Worm (Caenorhabditis elegans) whole organism, L2 larva: ENCODE data around the gene gst-10.
"Not testable (repeated sequence)": the region's sequence is repeated elsewhere in the genome, so short reads cannot be mapped to it uniquely, and the experiment has no call there.

Source experiments
- C34F6.9 ChIP-seq: fragments of 150-350 bp; optimal IDR thresholded peaks from 2 replicates; lab custom pipeline; 2014; ENCODE audit warnings: missing biosample characterization, missing genetic modification characterization
- ZK546.5 ChIP-seq: sonication (generic microtip); optimal IDR thresholded peaks from 2 replicates; lab custom pipeline; 2017; ENCODE audit warnings: missing biosample characterization, missing genetic modification characterization
- aly-2 ChIP-seq: fragments of 150-350 bp; optimal IDR thresholded peaks from 2 replicates; lab custom pipeline; 2014; ENCODE audit warnings: missing biosample characterization, missing genetic modification characterization
- dmd-4 ChIP-seq: sonication (generic microtip); optimal IDR thresholded peaks from 2 replicates; lab custom pipeline; 2017; ENCODE audit warnings: missing biosample characterization, missing genetic modification characterization
- egl-27 ChIP-seq: sonication (generic microtip); optimal IDR thresholded peaks from 3 replicates; lab custom pipeline; 2017; ENCODE audit warnings: missing biosample characterization, missing genetic modification reagents, missing genetic modification characterization
- fos-1 ChIP-seq: fragments of 150-350 bp; optimal IDR thresholded peaks from 2 replicates; lab custom pipeline; 2014; ENCODE audit warnings: missing biosample characterization, missing genetic modification characterization
- lin-39 ChIP-seq: fragments of 150-350 bp; optimal IDR thresholded peaks from 2 replicates; lab custom pipeline; 2014; ENCODE audit warnings: missing biosample characterization, missing genetic modification reagents, missing genetic modification characterization
- mdl-1 ChIP-seq, 2 experiments: fragments of 150-350 bp in 1 of 2; sonication (generic microtip) in 1 of 2; optimal IDR thresholded peaks; 2 replicates each; lab custom pipeline; 2017; ENCODE audit warnings: missing biosample characterization in 2 of 2, missing genetic modification characterization in 2 of 2
- nhr-11 ChIP-seq: fragments of 150-350 bp; optimal IDR thresholded peaks from 2 replicates; lab custom pipeline; 2014; ENCODE audit warnings: missing biosample characterization, missing genetic modification characterization
- nhr-12 ChIP-seq: fragments of 150-350 bp; optimal IDR thresholded peaks from 2 replicates; lab custom pipeline; 2014; ENCODE audit warnings: missing biosample characterization, missing genetic modification characterization
- nhr-6 ChIP-seq: fragments of 150-350 bp; optimal IDR thresholded peaks from 2 replicates; lab custom pipeline; 2014; ENCODE audit warnings: missing biosample characterization, missing genetic modification characterization
- snpc-4 ChIP-seq: fragments of 150-350 bp; optimal IDR thresholded peaks from 2 replicates; lab custom pipeline; 2014; ENCODE audit warnings: missing biosample characterization, missing genetic modification characterization
- unc-39 ChIP-seq: fragments of 150-350 bp; optimal IDR thresholded peaks from 2 replicates; lab custom pipeline; 2014; ENCODE audit warnings: missing biosample characterization, missing genetic modification characterization

- not testable (repeated sequence) for TF ChIP-seq dmd-4; nhr-6 (tag; lab: Kevin White, UChicago); fos-1 (tag; lab: Kevin White, UChicago); unc-39 (tag; lab: Kevin White, UChicago); nhr-12 (tag; lab: Kevin White, UChicago); mdl-1 (tag; optimal IDR thresholded peaks at IDR 0.05; lab: Kevin White, UChicago); aly-2 (tag; lab: Kevin White, UChicago); C34F6.9 (tag; lab: Kevin White, UChicago); egl-27 (tag; lab: Kevin White, UChicago); nhr-11 (tag; lab: Kevin White, UChicago); ZK546.5 (tag; lab: Kevin White, UChicago); snpc-4 (tag; lab: Kevin White, UChicago); lin-39 (tag; lab: Kevin White, UChicago)
Measured at ce11 chrV:2536309-2536708, 25.2 kb upstream of the gst-10 start, which contains the start of gene Y45G12C.10.
